Worm (Caenorhabditis elegans) whole organism, L2 larva: Measurements from ENCODE around the gene fbxb-39.
"Not testable (repeated sequence)": the region's sequence is repeated elsewhere in the genome, so short reads cannot be mapped to it uniquely, and the experiment has no call there.

Experiments
- C34F6.9 ChIP-seq: fragments of 150-350 bp; optimal IDR thresholded peaks from 2 replicates; lab custom pipeline; 2014; ENCODE audit warnings: missing biosample characterization, missing genetic modification characterization
- F13H6.1 ChIP-seq: sonication (generic microtip); optimal IDR thresholded peaks from 2 replicates; lab custom pipeline; 2016; ENCODE audit warnings: missing genetic modification characterization, missing compliant biosample characterization
- R02D3.7 ChIP-seq: fragments of 150-350 bp; optimal IDR thresholded peaks from 2 replicates; lab custom pipeline; 2014; ENCODE audit warnings: missing biosample characterization, missing genetic modification characterization
- Y55F3AM.14 ChIP-seq: fragments of 200-800 bp; sonication (Bioruptor generic); optimal IDR thresholded peaks from 2 replicates; lab custom pipeline; 2018; ENCODE audit warnings: mild to moderate bottlenecking, missing genetic modification characterization, missing compliant biosample characterization
- ZK546.5 ChIP-seq: sonication (generic microtip); optimal IDR thresholded peaks from 2 replicates; lab custom pipeline; 2017; ENCODE audit warnings: missing biosample characterization, missing genetic modification characterization
- aly-2 ChIP-seq: fragments of 150-350 bp; optimal IDR thresholded peaks from 2 replicates; lab custom pipeline; 2014; ENCODE audit warnings: missing biosample characterization, missing genetic modification characterization
- ama-1 ChIP-seq: fragments of 150-350 bp; optimal IDR thresholded peaks from 2 replicates; lab custom pipeline; 2018; ENCODE audit warnings: inconsistent platforms
- blmp-1 ChIP-seq: sonication (generic microtip); optimal IDR thresholded peaks from 2 replicates; lab custom pipeline; 2017; ENCODE audit warnings: missing genetic modification characterization, mild to moderate bottlenecking, missing compliant biosample characterization, antibody characterized with exemption, moderate library complexity; ENCODE audit not compliant: insufficient read depth
- crh-2 ChIP-seq: sonication (generic microtip); optimal IDR thresholded peaks from 2 replicates; lab custom pipeline; 2017; ENCODE audit warnings: missing biosample characterization, missing genetic modification characterization
- dmd-4 ChIP-seq: sonication (generic microtip); optimal IDR thresholded peaks from 2 replicates; lab custom pipeline; 2017; ENCODE audit warnings: missing biosample characterization, missing genetic modification characterization
- elt-1 ChIP-seq: fragments of 150-350 bp; optimal IDR thresholded peaks from 2 replicates; lab custom pipeline; 2014; ENCODE audit warnings: missing biosample characterization, missing genetic modification characterization
- elt-3 ChIP-seq: sonication (generic microtip); optimal IDR thresholded peaks from 2 replicates; lab custom pipeline; 2017; ENCODE audit warnings: missing biosample characterization, missing genetic modification characterization
- fos-1 ChIP-seq: fragments of 150-350 bp; optimal IDR thresholded peaks from 2 replicates; lab custom pipeline; 2014; ENCODE audit warnings: missing biosample characterization, missing genetic modification characterization
- lin-13 ChIP-seq: fragments of 150-350 bp; optimal IDR thresholded peaks from 2 replicates; lab custom pipeline; 2014; ENCODE audit warnings: missing biosample characterization, missing genetic modification reagents, missing genetic modification characterization
- lin-39 ChIP-seq: fragments of 150-350 bp; optimal IDR thresholded peaks from 2 replicates; lab custom pipeline; 2014; ENCODE audit warnings: missing biosample characterization, missing genetic modification reagents, missing genetic modification characterization
- lsy-2 ChIP-seq, 2 experiments: fragments of 150-350 bp in 1 of 2; sonication (generic microtip) in 1 of 2; optimal IDR thresholded peaks; 2 replicates each; lab custom pipeline; 2014 to 2017; ENCODE audit warnings: missing biosample characterization in 2 of 2, missing genetic modification characterization in 2 of 2
- mab-5 ChIP-seq: fragments of 150-350 bp; optimal IDR thresholded peaks from 2 replicates; lab custom pipeline; 2014; ENCODE audit warnings: missing biosample characterization, missing genetic modification characterization
- mdl-1 ChIP-seq, 2 experiments: fragments of 150-350 bp in 1 of 2; sonication (generic microtip) in 1 of 2; optimal IDR thresholded peaks; 2 replicates each; lab custom pipeline; 2017; ENCODE audit warnings: missing biosample characterization in 2 of 2, missing genetic modification characterization in 2 of 2
- nhr-11 ChIP-seq: fragments of 150-350 bp; optimal IDR thresholded peaks from 2 replicates; lab custom pipeline; 2014; ENCODE audit warnings: missing biosample characterization, missing genetic modification characterization
- nhr-12 ChIP-seq: fragments of 150-350 bp; optimal IDR thresholded peaks from 2 replicates; lab custom pipeline; 2014; ENCODE audit warnings: missing biosample characterization, missing genetic modification characterization
- nhr-129 ChIP-seq: fragments of 150-350 bp; optimal IDR thresholded peaks from 2 replicates; lab custom pipeline; 2014; ENCODE audit warnings: missing biosample characterization, missing genetic modification characterization
- nhr-21 ChIP-seq: fragments of 150-350 bp; optimal IDR thresholded peaks from 2 replicates; lab custom pipeline; 2014; ENCODE audit warnings: missing biosample characterization, missing genetic modification characterization
- nhr-23 ChIP-seq: fragments of 150-350 bp; optimal IDR thresholded peaks from 2 replicates; lab custom pipeline; 2014; ENCODE audit warnings: missing biosample characterization, missing genetic modification reagents, missing genetic modification characterization
- nhr-237 ChIP-seq: fragments of 150-350 bp; optimal IDR thresholded peaks from 2 replicates; lab custom pipeline; 2014; ENCODE audit warnings: missing biosample characterization, missing genetic modification characterization
- nhr-25 ChIP-seq: fragments of 150-350 bp; sonication (generic microtip); optimal IDR thresholded peaks from 3 replicates; lab custom pipeline; 2014; ENCODE audit warnings: missing biosample characterization, missing genetic modification characterization
- peb-1 ChIP-seq: fragments of 150-350 bp; optimal IDR thresholded peaks from 2 replicates; lab custom pipeline; 2014; ENCODE audit warnings: missing biosample characterization, missing genetic modification characterization
- sma-3 ChIP-seq: sonication (generic microtip); optimal IDR thresholded peaks from 2 replicates; lab custom pipeline; 2016; ENCODE audit warnings: missing genetic modification reagents, missing genetic modification characterization, missing compliant biosample characterization
- sma-9 ChIP-seq, 2 experiments: fragments of 150-350 bp in 1 of 2; sonication (generic microtip) in 1 of 2; optimal IDR thresholded peaks; 2 replicates each; lab custom pipeline; 2014 to 2016; ENCODE audit warnings: missing genetic modification characterization in 2 of 2, mild to moderate bottlenecking in 1 of 2, missing biosample characterization in 1 of 2, missing compliant biosample characterization in 1 of 2, missing genetic modification reagents in 1 of 2, moderate library complexity in 1 of 2
- snpc-4 ChIP-seq: fragments of 150-350 bp; optimal IDR thresholded peaks from 2 replicates; lab custom pipeline; 2014; ENCODE audit warnings: missing biosample characterization, missing genetic modification characterization
- unc-39 ChIP-seq: fragments of 150-350 bp; optimal IDR thresholded peaks from 2 replicates; lab custom pipeline; 2014; ENCODE audit warnings: missing biosample characterization, missing genetic modification characterization
- unc-55 ChIP-seq: fragments of 150-350 bp; sonication (generic microtip); optimal IDR thresholded peaks from 3 replicates; lab custom pipeline; 2014; ENCODE audit warnings: missing biosample characterization, missing genetic modification reagents, missing genetic modification characterization
- unc-62 ChIP-seq: fragments of 150-350 bp; optimal IDR thresholded peaks from 2 replicates; lab custom pipeline; 2014; ENCODE audit warnings: missing biosample characterization, missing genetic modification reagents, missing genetic modification characterization
- ztf-1 ChIP-seq: fragments of 200-800 bp; sonication (Bioruptor generic); conservative IDR thresholded peaks from 2 replicates; pipeline ENCODE4 v1.3.6; 2022; ENCODE audit warnings: missing genetic modification characterization, missing compliant biosample characterization
- ztf-4 ChIP-seq: fragments of 150-350 bp; optimal IDR thresholded peaks from 2 replicates; lab custom pipeline; 2014; ENCODE audit warnings: missing biosample characterization, missing genetic modification characterization

Gene fbxb-39

DNA sequence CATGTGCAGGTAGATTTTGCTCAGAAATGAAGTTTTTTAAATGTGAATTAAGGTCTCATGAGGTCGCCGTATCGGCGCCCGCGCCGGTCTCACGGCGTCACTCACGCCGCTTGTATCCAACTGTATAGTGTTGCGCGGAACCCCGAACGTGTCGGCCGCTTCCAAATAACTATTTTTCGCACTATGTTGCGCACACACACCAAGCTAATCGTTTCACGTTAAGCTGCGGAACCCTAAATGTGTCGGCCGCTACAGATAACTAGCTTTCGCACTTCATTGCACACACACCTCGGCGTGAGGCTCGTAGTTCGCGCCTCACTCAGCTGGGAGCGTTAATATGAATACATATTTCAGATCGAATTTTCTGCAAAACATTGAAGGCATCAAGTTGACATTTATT is 6.6 kb upstream of the fbxb-39 start:
- TF ChIP-seq aly-2 (tag; lab: Kevin White, UChicago) (no peak), nhr-21 (tag; lab: Kevin White, UChicago) (no peak), unc-55 (GFP tag; lab: Kevin White, UChicago) (no peak), F13H6.1 (tag; lab: Kevin White, UChicago) (no peak), nhr-23 (tag; lab: Kevin White, UChicago) (no peak), R02D3.7 (tag; lab: Kevin White, UChicago) (no peak), elt-3 (tag; lab: Kevin White, UChicago) (no peak), fos-1 (no peak), Y55F3AM.14 (GFP tag; lab: Kevin White, UChicago) (no peak), crh-2 (tag; lab: Kevin White, UChicago) (no peak), nhr-11 (tag; lab: Kevin White, UChicago) (no peak), nhr-129 (tag; lab: Kevin White, UChicago) (no peak), sma-3 (GFP tag; lab: Kevin White, UChicago) (no peak)
- TF ChIP-seq, all 48 proteins: peak for 0

DNA sequence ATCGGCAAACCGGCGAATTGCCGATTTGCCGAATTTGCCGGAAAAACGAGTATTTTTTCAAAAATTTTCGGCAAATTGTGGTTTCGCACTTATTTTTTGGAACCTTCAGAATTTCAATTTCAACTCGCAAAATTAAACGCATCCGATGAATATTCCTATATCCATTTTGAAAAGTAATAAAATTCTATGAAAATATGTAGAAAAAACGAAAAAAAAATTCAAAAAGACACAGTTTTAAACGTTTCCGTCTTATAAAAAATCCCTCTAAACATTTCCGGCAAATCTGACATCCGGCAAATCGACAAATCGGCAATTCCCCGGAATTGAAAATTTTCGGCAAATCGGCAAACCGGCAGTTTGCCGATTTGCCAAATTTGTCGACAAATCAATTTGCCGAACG is 5.3 kb upstream of the fbxb-39 start, which contains the start of gene str-148:
TSS of gene str-148 (plus strand) at position 301 of the 400 bp plus-strand sequence.
- TF ChIP-seq fos-1 (no peak), elt-3 (tag; lab: Kevin White, UChicago) (no peak), sma-3 (GFP tag; lab: Kevin White, UChicago) (no peak), sma-9 (GFP tag; optimal IDR thresholded peaks at IDR 0.05; lab: Kevin White, UChicago) (no peak), sma-9 (tag; optimal IDR thresholded peaks at IDR 0.05; lab: Kevin White, UChicago) (no peak), ztf-4 (tag; lab: Kevin White, UChicago) (no peak), ama-1 (no peak), ztf-1 (GFP tag; lab: Robert Waterston, UW) (no peak), snpc-4 (tag; lab: Kevin White, UChicago) (no peak), Y55F3AM.14 (GFP tag; lab: Kevin White, UChicago) (no peak), dmd-4 (tag; lab: Kevin White, UChicago) (no peak), nhr-23 (tag; lab: Kevin White, UChicago) (no peak), nhr-25 (tag; lab: Kevin White, UChicago) (no peak), unc-62 (GFP tag; lab: Kevin White, UChicago) (no peak), C34F6.9 (tag; lab: Kevin White, UChicago) (no peak), crh-2 (tag; lab: Kevin White, UChicago) (no peak), mab-5 (tag; lab: Kevin White, UChicago) (no peak), elt-1 (no peak), nhr-11 (tag; lab: Kevin White, UChicago) (no peak)

ce11 chrII:1043932-1044331 is 3.6 kb upstream of the fbxb-39 start, which contains the start of gene fbxb-45:
Gene fbxb-45 (minus strand): TSS chrII:1044032.
- TF ChIP-seq aly-2 (tag; lab: Kevin White, UChicago); elt-3 (tag; lab: Kevin White, UChicago); blmp-1: not testable (repeated sequence)
- TF ChIP-seq, all 48 proteins: peak for 0; not testable (repeated sequence) for 48

ce11 chrII:1042227-1042626 is 1.9 kb upstream of the fbxb-39 start, which contains the start of gene fbxb-41:
Gene fbxb-41 (minus strand): TSS chrII:1042327.
- TF ChIP-seq ZK546.5 (tag; lab: Kevin White, UChicago) = no peak
- no peak for TF ChIP-seq nhr-237 (tag; lab: Kevin White, UChicago)
- TF ChIP-seq lsy-2 (tag; optimal IDR thresholded peaks at IDR 0.05; lab: Kevin White, UChicago) = no peak
- TF ChIP-seq crh-2 (tag; lab: Kevin White, UChicago) = no peak
- no peak for TF ChIP-seq mdl-1 (tag; optimal IDR thresholded peaks at IDR 0.05; lab: Kevin White, UChicago)
- no peak for TF ChIP-seq unc-39 (tag; lab: Kevin White, UChicago)
- no peak for TF ChIP-seq nhr-21 (tag; lab: Kevin White, UChicago)
- no peak for TF ChIP-seq lin-13 (GFP tag; lab: Kevin White, UChicago)
- TF ChIP-seq nhr-23 (tag; lab: Kevin White, UChicago) = no peak
- TF ChIP-seq nhr-12 (tag; lab: Kevin White, UChicago) = no peak
- no peak for TF ChIP-seq nhr-11 (tag; lab: Kevin White, UChicago)
- TF ChIP-seq unc-62 (GFP tag; lab: Kevin White, UChicago) = no peak
- TF ChIP-seq peb-1 (tag; lab: Kevin White, UChicago) = no peak
- TF ChIP-seq lin-39 = no peak
